Fruit fly (Drosophila melanogaster) whole organism, wandering third instar larva: Measurements from ENCODE around the gene CG1662.

ENCODE experiments used
- CG32264 ChIP-seq: fragments of 200-800 bp; sonication (Bioruptor generic); optimal IDR thresholded peaks from 2 replicates; lab custom pipeline; 2016; ENCODE audit warnings: missing biosample characterization, missing genetic modification characterization
- CrebA ChIP-seq: fragments of 200-800 bp; sonication (Bioruptor generic); optimal IDR thresholded peaks from 2 replicates; lab custom pipeline; 2016; ENCODE audit warnings: missing biosample characterization, mild to moderate bottlenecking, missing genetic modification characterization, borderline replicate concordance
- Dfd ChIP-seq: fragments of >200 bp; optimal IDR thresholded peaks from 2 replicates; lab custom pipeline; 2017; ENCODE audit warnings: missing biosample characterization, missing genetic modification characterization
- Dif ChIP-seq: fragments of 200-275, 200-300 bp; sonication (Bioruptor generic); optimal IDR thresholded peaks from 2 replicates; lab custom pipeline; 2018; ENCODE audit warnings: missing biosample characterization, missing genetic modification characterization; ENCODE audit not compliant: partially characterized antibody
- GATAd ChIP-seq: sonication (Bioruptor generic); optimal IDR thresholded peaks from 2 replicates; lab custom pipeline; 2016; ENCODE audit warnings: missing biosample characterization, missing genetic modification characterization
- Hnf4 ChIP-seq: fragments of 200-800 bp; sonication (Bioruptor generic); optimal IDR thresholded peaks from 2 replicates; lab custom pipeline; 2016; ENCODE audit warnings: missing biosample characterization, mild to moderate bottlenecking, missing genetic modification characterization
- Hr83 ChIP-seq: fragments of 200-300 bp; sonication (Bioruptor generic); optimal IDR thresholded peaks from 2 replicates; lab custom pipeline; 2016; ENCODE audit warnings: missing biosample characterization, mild to moderate bottlenecking, missing genetic modification characterization, moderate library complexity; ENCODE audit not compliant: poor library complexity, severe bottlenecking
- Jra ChIP-seq: sonication (Bioruptor generic); optimal IDR thresholded peaks from 2 replicates; lab custom pipeline; 2016; ENCODE audit warnings: missing biosample characterization, missing genetic modification characterization
- Mio ChIP-seq: sonication (Bioruptor generic); optimal IDR thresholded peaks from 2 replicates; lab custom pipeline; 2016; ENCODE audit warnings: missing biosample characterization, missing genetic modification characterization
- N ChIP-seq: fragments of >200 bp; optimal IDR thresholded peaks from 2 replicates; lab custom pipeline; 2018; ENCODE audit warnings: missing biosample characterization, missing external identifiers, missing genetic modification characterization
- OdsH ChIP-seq: fragments of 200-800 bp; sonication (Bioruptor generic); optimal IDR thresholded peaks from 2 replicates; lab custom pipeline; 2016; ENCODE audit warnings: missing biosample characterization, mild to moderate bottlenecking, missing genetic modification characterization
- Sp1 ChIP-seq: fragments of 200-800 bp; sonication (Bioruptor generic); optimal IDR thresholded peaks from 3 replicates; lab custom pipeline; 2019; ENCODE audit warnings: missing biosample characterization, mild to moderate bottlenecking, missing genetic modification characterization, moderate library complexity
- Vsx2 ChIP-seq: fragments of 200-300, 225-300 bp; sonication (Bioruptor generic); optimal IDR thresholded peaks from 2 replicates; lab custom pipeline; 2018; ENCODE audit warnings: missing biosample characterization, missing genetic modification characterization; ENCODE audit not compliant: partially characterized antibody
- brk ChIP-seq: fragments of 200-800 bp; sonication (Bioruptor generic); optimal IDR thresholded peaks from 2 replicates; lab custom pipeline; 2016; ENCODE audit warnings: missing biosample characterization, mild to moderate bottlenecking, missing genetic modification characterization
- dl ChIP-seq, 2 experiments: fragments of 175-275, 200-275 bp in 1 of 2; fragments of 200-275 bp in 1 of 2; sonication (Bioruptor generic); optimal IDR thresholded peaks; lab custom pipeline; 2018; ENCODE audit warnings: mild to moderate bottlenecking in 2 of 2, missing biosample characterization in 2 of 2, missing genetic modification characterization in 2 of 2, moderate library complexity in 2 of 2; ENCODE audit not compliant: partially characterized antibody in 2 of 2, insufficient read depth in 1 of 2
- dmrt93B ChIP-seq: fragments of 200-800 bp; sonication (Bioruptor generic); optimal IDR thresholded peaks from 2 replicates; lab custom pipeline; 2018; ENCODE audit warnings: missing biosample characterization, mild to moderate bottlenecking, missing genetic modification characterization
- dsf ChIP-seq: sonication (Bioruptor generic); optimal IDR thresholded peaks from 2 replicates; lab custom pipeline; 2016; ENCODE audit warnings: missing biosample characterization, missing genetic modification characterization, borderline replicate concordance
- ey ChIP-seq: fragments of 200-800 bp; sonication (Bioruptor generic); optimal IDR thresholded peaks from 2 replicates; lab custom pipeline; 2016; ENCODE audit warnings: missing biosample characterization, missing genetic modification characterization
- foxo ChIP-seq, 2 experiments: fragments of 200-800 bp; sonication (Bioruptor generic); optimal IDR thresholded peaks; 2 replicates in 1 of 2; 3 replicates in 1 of 2; lab custom pipeline; 2016 to 2017; ENCODE audit warnings: missing biosample characterization in 2 of 2, missing genetic modification characterization in 2 of 2
- fru ChIP-seq: fragments of 200-800 bp; sonication (Bioruptor generic); optimal IDR thresholded peaks from 3 replicates; lab custom pipeline; 2016; ENCODE audit warnings: missing biosample characterization, mild to moderate bottlenecking, missing genetic modification characterization
- h ChIP-seq: fragments of 200-800 bp; sonication (Bioruptor generic); optimal IDR thresholded peaks from 3 replicates; lab custom pipeline; 2016; ENCODE audit warnings: missing biosample characterization, mild to moderate bottlenecking, missing genetic modification characterization
- jim ChIP-seq: fragments of 175-275, 200-325 bp; sonication (Bioruptor generic); optimal IDR thresholded peaks from 2 replicates; lab custom pipeline; 2016; ENCODE audit warnings: missing biosample characterization, mild to moderate bottlenecking, missing genetic modification characterization
- lola ChIP-seq: fragments of >200 bp; optimal IDR thresholded peaks from 2 replicates; lab custom pipeline; 2017; ENCODE audit warnings: missing biosample characterization, missing genetic modification characterization
- pan ChIP-seq: fragments of >200 bp; optimal IDR thresholded peaks from 2 replicates; lab custom pipeline; 2017
- psq ChIP-seq: fragments of 200-800 bp; sonication (Bioruptor generic); optimal IDR thresholded peaks from 3 replicates; lab custom pipeline; 2017; ENCODE audit warnings: missing biosample characterization, mild to moderate bottlenecking, missing genetic modification characterization, moderate library complexity
- rgr ChIP-seq: fragments of 200-800 bp; sonication (Bioruptor generic); optimal IDR thresholded peaks from 3 replicates; lab custom pipeline; 2016; ENCODE audit warnings: missing biosample characterization, mild to moderate bottlenecking, missing genetic modification characterization
- sage ChIP-seq: fragments of 200-800 bp; sonication (Bioruptor generic); optimal IDR thresholded peaks from 2 replicates; lab custom pipeline; 2016; ENCODE audit warnings: missing biosample characterization, mild to moderate bottlenecking, missing genetic modification characterization
- sv ChIP-seq: fragments of 200-800 bp; sonication (Bioruptor generic); optimal IDR thresholded peaks from 3 replicates; lab custom pipeline; 2016; ENCODE audit warnings: missing biosample characterization, missing genetic modification characterization
- tai ChIP-seq: sonication (Bioruptor generic); optimal IDR thresholded peaks from 2 replicates; lab custom pipeline; 2016; ENCODE audit warnings: missing biosample characterization, missing genetic modification characterization
- usp ChIP-seq: fragments of >200 bp; optimal IDR thresholded peaks from 2 replicates; lab custom pipeline; 2017; ENCODE audit warnings: missing biosample characterization, missing genetic modification characterization
- woc ChIP-seq: sonication (Bioruptor generic); optimal IDR thresholded peaks from 2 replicates; lab custom pipeline; 2016; ENCODE audit warnings: missing biosample characterization, mild to moderate bottlenecking, missing genetic modification characterization

The CG1662 gene

dm6 chrX:13374154-13374536 is 13.2 kb upstream of the CG1662 start:
- TF ChIP-seq Jra (no peak), sage (no peak), Dif (GFP tag; lab: Kevin White, UChicago) (no peak), dmrt93B (GFP tag; lab: Kevin White, UChicago) (no peak), GATAd (GFP tag; lab: Kevin White, UChicago) (no peak), foxo (GFP tag; optimal IDR thresholded peaks at IDR 0.05; lab: Kevin White, UChicago) (no peak), usp (no peak), ey (GFP tag; lab: Kevin White, UChicago) (no peak), psq (GFP tag; lab: Kevin White, UChicago) (no peak), jim (GFP tag; lab: Kevin White, UChicago) (no peak), tai (GFP tag; lab: Kevin White, UChicago) (no peak), Sp1 (GFP tag; lab: Kevin White, UChicago) (no peak), dl (GFP tag; optimal IDR thresholded peaks at IDR 0.05; lab: Kevin White, UChicago; ENCODE audit: insufficient read depth in 1 of 2, partially characterized antibody in 2 of 2) (no peak), CrebA (no peak), Dfd (GFP tag; lab: Kevin White, UChicago) (no peak), OdsH (GFP tag; lab: Kevin White, UChicago) (no peak), rgr (GFP tag; lab: Kevin White, UChicago) (no peak), brk (GFP tag; lab: Kevin White, UChicago) (no peak), h (GFP tag; lab: Kevin White, UChicago) (no peak)

dm6 chrX:13374979-13375378 is 12.4 kb upstream of the CG1662 start:
- TF ChIP-seq Dfd (GFP tag; lab: Kevin White, UChicago), result no peak
- no peak for TF ChIP-seq ey (GFP tag; lab: Kevin White, UChicago)
- TF ChIP-seq Vsx2, result no peak
- no peak for TF ChIP-seq jim (GFP tag; lab: Kevin White, UChicago)
- no peak for TF ChIP-seq foxo (GFP tag; optimal IDR thresholded peaks at IDR 0.05; lab: Kevin White, UChicago)
- TF ChIP-seq fru, result no peak
- no peak for TF ChIP-seq dl (GFP tag; optimal IDR thresholded peaks at IDR 0.05; lab: Kevin White, UChicago; ENCODE audit: insufficient read depth in 1 of 2, partially characterized antibody in 2 of 2)
- TF ChIP-seq dsf (GFP tag; lab: Kevin White, UChicago), result no peak
- no peak for TF ChIP-seq Hr83 (GFP tag; lab: Kevin White, UChicago)
- TF ChIP-seq CG32264 (GFP tag; lab: Kevin White, UChicago), result no peak
- no peak for TF ChIP-seq usp
- TF ChIP-seq h (GFP tag; lab: Kevin White, UChicago), result no peak
- no peak for TF ChIP-seq woc (GFP tag; lab: Kevin White, UChicago)
- no peak for TF ChIP-seq brk (GFP tag; lab: Kevin White, UChicago)
- no peak for TF ChIP-seq Jra
- no peak for TF ChIP-seq N (GFP tag; lab: Kevin White, UChicago)
- TF ChIP-seq tai (GFP tag; lab: Kevin White, UChicago), result no peak
- no peak for TF ChIP-seq sage

dm6 chrX:13375489-13375997 is 11.8 kb upstream of the CG1662 start:
- TF ChIP-seq lola (GFP tag; lab: Kevin White, UChicago) (no peak), psq (GFP tag; lab: Kevin White, UChicago) (no peak), dmrt93B (GFP tag; lab: Kevin White, UChicago) (no peak), sage (no peak), Hr83 (GFP tag; lab: Kevin White, UChicago) (no peak), h (GFP tag; lab: Kevin White, UChicago) (no peak), pan (lab: Kevin White, UChicago) (no peak), Mio (GFP tag; lab: Kevin White, UChicago) (no peak), Jra (no peak)
- TF ChIP-seq, all 38 proteins: peak for 0

dm6 chrX:13376520-13376919 is 10.8 kb upstream of the CG1662 start:
- TF ChIP-seq psq (GFP tag; lab: Kevin White, UChicago), result peak; percentile 22
- no peak for TF ChIP-seq dmrt93B (GFP tag; lab: Kevin White, UChicago)
- TF ChIP-seq ey (GFP tag; lab: Kevin White, UChicago), result peak; percentile 34
- TF ChIP-seq tai (GFP tag; lab: Kevin White, UChicago), result peak; percentile 1
- TF ChIP-seq Hnf4, result no peak
- TF ChIP-seq OdsH (GFP tag; lab: Kevin White, UChicago), result no peak
- peak; percentile 51 for TF ChIP-seq rgr (GFP tag; lab: Kevin White, UChicago)
- peak; percentile 55 for TF ChIP-seq fru
- TF ChIP-seq foxo (GFP tag; optimal IDR thresholded peaks at IDR 0.05; lab: Kevin White, UChicago), result peak in 1 of 2 experiments; percentile 57
- peak; percentile 0 for TF ChIP-seq sv (GFP tag; lab: Kevin White, UChicago)
- peak; percentile 50 for TF ChIP-seq h (GFP tag; lab: Kevin White, UChicago)
